Fruit fly (Drosophila melanogaster): ENCODE data around the gene MESR3.

DNA sequence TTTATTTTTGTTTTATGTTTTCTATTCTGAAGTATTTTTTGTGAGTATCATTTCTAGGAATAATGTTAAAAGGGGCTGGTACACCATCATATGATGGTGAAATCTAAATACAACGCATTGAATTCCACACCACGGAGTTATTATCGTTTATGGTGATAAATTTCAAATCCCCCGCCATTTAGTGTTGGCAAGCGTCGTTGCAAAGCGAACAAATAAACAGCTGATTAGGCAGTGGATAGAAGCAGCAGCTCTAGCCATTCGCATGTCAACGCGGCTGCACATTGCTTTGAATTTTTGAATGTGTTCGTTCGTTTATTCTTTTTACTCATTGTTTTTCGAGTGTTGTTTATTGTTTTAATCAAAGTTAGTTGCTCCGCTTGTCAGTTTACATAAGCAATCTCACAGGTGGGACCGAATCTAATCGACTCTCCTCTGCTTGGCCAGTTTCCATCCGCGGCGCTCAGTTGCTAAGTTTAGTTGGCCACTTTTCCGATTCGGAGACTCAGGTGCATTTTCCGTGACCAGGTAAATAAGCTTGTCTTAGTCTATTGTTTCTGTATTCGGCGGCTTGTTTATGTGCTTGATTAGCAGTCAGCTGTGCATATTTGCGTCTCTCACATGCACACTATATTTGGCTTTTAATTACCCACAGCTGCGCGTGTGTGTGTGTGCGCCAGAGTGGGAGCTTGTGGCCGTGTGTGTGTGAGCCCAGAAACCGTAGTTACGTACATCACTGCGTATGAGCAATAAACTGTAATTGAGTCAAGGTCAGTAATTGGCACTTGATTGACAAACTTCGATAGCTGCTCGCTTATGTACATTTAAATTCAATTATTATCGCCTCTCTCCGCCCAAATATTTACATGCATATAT is 60.1 kb downstream of the MESR3 start, which contains the start of the genes Mst36Fa and CG31751:
- TF ChIP-seq pan (optimal IDR thresholded peaks at IDR 0.05) (no peak), EcR (GFP tag; optimal IDR thresholded peaks at IDR 0.05) (no peak)
